Fruit fly (Drosophila melanogaster): ENCODE results near the gene CG16704.

The CG16704 gene

DNA sequence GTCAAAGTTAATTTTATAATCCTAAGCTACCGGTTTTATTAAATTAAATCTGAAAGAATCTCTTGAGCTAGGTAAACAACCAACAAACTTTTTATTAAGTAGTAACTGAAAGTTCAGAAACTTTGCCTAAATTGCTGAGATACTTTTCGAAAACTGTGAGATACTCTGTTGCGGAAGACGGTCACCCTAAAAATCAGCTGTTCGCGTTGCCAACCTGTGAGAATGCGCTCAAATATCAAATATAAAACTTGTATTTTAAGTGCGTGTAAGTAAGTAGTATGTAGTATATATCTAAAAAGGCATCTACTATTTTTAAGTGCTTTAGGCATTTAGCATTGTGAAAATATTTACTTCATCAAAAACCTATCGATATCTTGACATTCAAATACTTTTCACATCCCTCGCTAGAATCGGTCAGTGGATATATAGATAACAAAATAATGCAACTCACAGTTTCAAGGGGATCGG, 20.6 kb upstream of the CG16704 start, which contains the start of the genes CG31955 and CG2818 (continued):
- TF ChIP-seq CG2129 (GFP tag; IDR thresholded peaks at IDR 0.05; ENCODE audit: partially characterized antibody) (peak; percentile 63; the same call in 1 of the 2 replicates), az2 (GFP tag; optimal IDR thresholded peaks at IDR 0.05) (peak; percentile 1), stc (GFP tag; IDR thresholded peaks at IDR 0.05) (no peak), nerfin-1 (tag; optimal IDR thresholded peaks at IDR 0.05) (no peak), ind (GFP tag; optimal IDR thresholded peaks at IDR 0.05) (peak; percentile 1), Dref (GFP tag; IDR thresholded peaks at IDR 0.05) (peak; percentile 60), CG10431 (GFP tag; optimal IDR thresholded peaks at IDR 0.05) (no peak), CG17186 (GFP tag; optimal IDR thresholded peaks at IDR 0.05) (peak; percentile 82), z (GFP tag; IDR thresholded peaks at IDR 0.05) (no peak), ranshi (GFP tag; IDR thresholded peaks at IDR 0.05) (peak; percentile 62; the same call in 1 of the 2 replicates), Adf1 (GFP tag; IDR thresholded peaks at IDR 0.05) (0 out of 2 replicates have a peak, but pooled peaks have one; percentile 5), Scr (GFP tag; IDR thresholded peaks at IDR 0.05; ENCODE audit: partially characterized antibody) (peak; percentile 83), CG3847 (GFP tag; IDR thresholded peaks at IDR 0.05) (peak; percentile 51), NfI (GFP tag; optimal IDR thresholded peaks at IDR 0.05) (peak; percentile 26), Dll (GFP tag; IDR thresholded peaks at IDR 0.05; ENCODE audit: partially characterized antibody) (peak; percentile 82), sd (tag; optimal IDR thresholded peaks at IDR 0.05) (peak; percentile 51), Ptx1 (GFP tag; IDR thresholded peaks at IDR 0.05) (no peak), sisA (GFP tag; IDR thresholded peaks at IDR 0.05) (no peak), Asciz (GFP tag; optimal IDR thresholded peaks at IDR 0.05) (no peak), Hmr (GFP tag; optimal IDR thresholded peaks at IDR 0.05) (no peak), CG34224 (GFP tag; IDR thresholded peaks at IDR 0.05; ENCODE audit: partially characterized antibody) (peak; percentile 81), HmgZ (tag; optimal IDR thresholded peaks at IDR 0.05) (peak; percentile 30), Xbp1 (GFP tag; optimal IDR thresholded peaks at IDR 0.05) (peak; percentile 18), CG14860 (GFP tag; IDR thresholded peaks at IDR 0.05; ENCODE audit: partially characterized antibody) (peak; percentile 21; the same call in 1 of the 3 replicates), fd3F (GFP tag; optimal IDR thresholded peaks at IDR 0.05) (no peak), CG3995 (GFP tag; optimal IDR thresholded peaks at IDR 0.05) (peak; percentile 58), CG6272 (GFP tag; IDR thresholded peaks at IDR 0.05) (no peak), Opbp (GFP tag; IDR thresholded peaks at IDR 0.05; ENCODE audit: partially characterized antibody) (peak; percentile 64; the same call in 1 of the 3 replicates), BEAF-32 (GFP tag; optimal IDR thresholded peaks at IDR 0.05) (peak; percentile 80), PHDP (tag; optimal IDR thresholded peaks at IDR 0.05) (peak; percentile 3), grau (tag; optimal IDR thresholded peaks at IDR 0.05) (peak; percentile 18), nerfin-2 (GFP tag; IDR thresholded peaks at IDR 0.05; ENCODE audit: partially characterized antibody) (0 out of 2 replicates have a peak, but pooled peaks have one; percentile 24), CG13775 (GFP tag; optimal IDR thresholded peaks at IDR 0.05) (no peak), gfzf (GFP tag; optimal IDR thresholded peaks at IDR 0.05) (peak; percentile 52)

DNA sequence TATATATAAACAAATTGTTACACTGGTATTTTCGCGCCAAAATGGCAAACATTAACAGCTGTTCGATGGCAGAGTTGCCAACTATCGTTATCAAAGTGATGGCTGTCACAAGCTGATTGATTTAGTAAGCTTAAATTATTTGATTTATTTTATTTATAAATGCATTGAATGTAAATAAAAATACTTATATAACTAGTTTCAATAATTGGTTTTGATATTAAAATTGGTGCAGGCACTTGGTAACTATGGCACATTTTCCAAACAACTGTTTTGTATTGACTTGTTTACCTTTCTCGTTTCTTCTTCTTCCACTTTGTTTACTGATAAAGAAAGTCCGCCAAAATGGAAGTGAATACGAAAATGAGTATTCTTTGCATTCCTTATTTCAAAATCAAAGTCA, 19.3 kb upstream of the CG16704 start, which contains the start of gene cutlet:
cutlet (minus strand) TSS at position 84 of the 400 bp plus-strand sequence.
- no peak for TF ChIP-seq CG7271 (tag; optimal IDR thresholded peaks at IDR 0.05)
- peak; percentile 44 for TF ChIP-seq Sox100B (GFP tag; optimal IDR thresholded peaks at IDR 0.05)
- peak; percentile 25 for TF ChIP-seq gfzf (GFP tag; optimal IDR thresholded peaks at IDR 0.05)
- no peak for TF ChIP-seq tll (GFP tag; optimal IDR thresholded peaks at IDR 0.05)
- peak; percentile 33 for TF ChIP-seq CG15514 (GFP tag; optimal IDR thresholded peaks at IDR 0.05)
- TF ChIP-seq Meics (GFP tag; optimal IDR thresholded peaks at IDR 0.05) = peak; percentile 40
- no peak for TF ChIP-seq CG7928 (GFP tag; optimal IDR thresholded peaks at IDR 0.05)
- peak; percentile 75 for TF ChIP-seq CG17385 (GFP tag; optimal IDR thresholded peaks at IDR 0.05)
- TF ChIP-seq CG4854 (GFP tag; optimal IDR thresholded peaks at IDR 0.05) = peak; percentile 85
- peak; percentile 6 for TF ChIP-seq CTCF (GFP tag; optimal IDR thresholded peaks at IDR 0.05)
- TF ChIP-seq slou (GFP tag; optimal IDR thresholded peaks at IDR 0.05) = no peak
- TF ChIP-seq Abd-B (GFP tag; optimal IDR thresholded peaks at IDR 0.05) = peak; percentile 22
- TF ChIP-seq sug (tag; optimal IDR thresholded peaks at IDR 0.05) = peak; percentile 25
- 0 out of 2 replicates have a peak, but pooled peaks have one; percentile 23 for TF ChIP-seq vvl (GFP tag; IDR thresholded peaks at IDR 0.05)
- TF ChIP-seq btn (GFP tag; optimal IDR thresholded peaks at IDR 0.05) = no peak
- peak; percentile 48 for TF ChIP-seq BEAF-32 (GFP tag; optimal IDR thresholded peaks at IDR 0.05)
- no peak for TF ChIP-seq knrl (GFP tag; IDR thresholded peaks at IDR 0.05; ENCODE audit: partially characterized antibody)
- no peak for TF ChIP-seq Drgx (GFP tag; IDR thresholded peaks at IDR 0.05)

Data from whole organism, embryonic.